Worm (Caenorhabditis elegans) whole organism, L1 larva: Measurements from ENCODE around the gene mlc-7.

Source experiments
- dsc-1 ChIP-seq: sonication (generic microtip); optimal IDR thresholded peaks from 2 replicates; lab custom pipeline; 2016; ENCODE audit warnings: mild to moderate bottlenecking, missing genetic modification characterization, missing compliant biosample characterization
- pqm-1 ChIP-seq: sonication (generic microtip); optimal IDR thresholded peaks from 3 replicates; lab custom pipeline; 2017; ENCODE audit warnings: missing biosample characterization, missing genetic modification characterization

DNA sequence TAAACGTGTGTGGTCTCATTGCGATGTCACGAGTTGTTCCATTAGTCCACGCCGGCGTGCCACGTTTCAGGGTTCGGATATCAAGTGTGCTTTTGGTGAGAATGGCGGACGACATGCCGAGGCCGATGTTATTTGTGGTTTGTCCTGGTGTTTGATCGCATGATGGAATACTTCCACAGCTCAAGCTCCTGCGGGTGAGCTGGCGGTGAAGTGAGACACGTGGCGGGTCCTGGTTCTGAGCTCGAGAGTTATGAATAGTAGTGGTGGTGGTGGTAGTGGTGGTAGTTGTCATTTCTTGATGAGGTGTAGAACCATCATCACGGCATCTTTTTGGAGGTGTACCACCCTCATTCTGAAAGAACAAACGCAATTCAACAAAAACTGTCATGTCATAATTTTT is 18.8 kb downstream of the mlc-7 start:
- TF ChIP-seq dsc-1 (tag; lab: Kevin White, UChicago) (no peak), pqm-1 (tag; lab: Kevin White, UChicago) (no peak)
